Fruit fly (Drosophila melanogaster): ENCODE results near the gene CG1239.
A peak's percentile ranks its signal among the peaks of the same experiment; 100 is the strongest.

CG1239 gene

dm6 chr3R:5733181-5733580 lies at the start of gene CG1239:
Gene CG1239, plus strand, starts transcription at chr3R:5733513.
- TF ChIP-seq Crg-1 (GFP tag; optimal IDR thresholded peaks at IDR 0.05) (no peak), ovo (GFP tag; optimal IDR thresholded peaks at IDR 0.05) (peak; percentile 14)

- TF ChIP-seq CG14711 (tag; optimal IDR thresholded peaks at IDR 0.05) (no peak), pad (GFP tag; optimal IDR thresholded peaks at IDR 0.05) (peak; percentile 31)
Measured at dm6 chr3R:5684550-5685118, 48.7 kb upstream of the CG1239 start.

dm6 chr3R:5685269-5686048 lies 47.9 kb upstream of the CG1239 start, which contains the start of the genes Rab23 and plx:
Gene Rab23, minus strand, starts transcription at chr3R:5685434.
Gene plx, plus strand, starts transcription at chr3R:5685855.
- no peak for TF ChIP-seq CG11617 (GFP tag; optimal IDR thresholded peaks at IDR 0.05)
- TF ChIP-seq Mnt (GFP tag; optimal IDR thresholded peaks at IDR 0.05): peak; percentile 47
- peak; percentile 11 for TF ChIP-seq kay (GFP tag; ENCODE audit: borderline replicate concordance)
- TF ChIP-seq cic (GFP tag; optimal IDR thresholded peaks at IDR 0.05): no peak
- TF ChIP-seq CG14711 (tag; optimal IDR thresholded peaks at IDR 0.05): no peak
- TF ChIP-seq Hr96 (GFP tag; optimal IDR thresholded peaks at IDR 0.05): peak; percentile 9
- peak; percentile 43 for TF ChIP-seq toe (GFP tag; optimal IDR thresholded peaks at IDR 0.05)
- TF ChIP-seq cnc (optimal IDR thresholded peaks at IDR 0.05): no peak
- no peak for TF ChIP-seq CG33017 (tag; optimal IDR thresholded peaks at IDR 0.05)
- no peak for TF ChIP-seq tj (GFP tag; optimal IDR thresholded peaks at IDR 0.05)
- TF ChIP-seq CG7045 (GFP tag; optimal IDR thresholded peaks at IDR 0.05): no peak
- peak; percentile 59 for TF ChIP-seq bab1 (GFP tag; optimal IDR thresholded peaks at IDR 0.05)
- no peak for TF ChIP-seq CG5204 (GFP tag; optimal IDR thresholded peaks at IDR 0.05)
- TF ChIP-seq Clk (GFP tag; optimal IDR thresholded peaks at IDR 0.05): no peak
- peak; percentile 64 for TF ChIP-seq CG1620 (GFP tag; optimal IDR thresholded peaks at IDR 0.05)
- no peak for TF ChIP-seq CG12768 (GFP tag; optimal IDR thresholded peaks at IDR 0.05)
- TF ChIP-seq Crg-1 (GFP tag; optimal IDR thresholded peaks at IDR 0.05): peak; percentile 56
- TF ChIP-seq ovo (GFP tag; optimal IDR thresholded peaks at IDR 0.05): no peak
- TF ChIP-seq CG7101 (tag; optimal IDR thresholded peaks at IDR 0.05): peak; percentile 40
- peak; percentile 31 for TF ChIP-seq pad (GFP tag; optimal IDR thresholded peaks at IDR 0.05)

- no peak for TF ChIP-seq kay (GFP tag; ENCODE audit: borderline replicate concordance)
- TF ChIP-seq CG1620 (GFP tag; optimal IDR thresholded peaks at IDR 0.05): no peak
- no peak for TF ChIP-seq CG7101 (tag; optimal IDR thresholded peaks at IDR 0.05)
- TF ChIP-seq bab1 (GFP tag; optimal IDR thresholded peaks at IDR 0.05): no peak
- TF ChIP-seq toe (GFP tag; optimal IDR thresholded peaks at IDR 0.05): no peak
- TF ChIP-seq Clk (GFP tag; optimal IDR thresholded peaks at IDR 0.05): no peak
- peak; percentile 3 for TF ChIP-seq CG33017 (tag; optimal IDR thresholded peaks at IDR 0.05)
- TF ChIP-seq Mnt (GFP tag; optimal IDR thresholded peaks at IDR 0.05): no peak
- no peak for TF ChIP-seq cnc (optimal IDR thresholded peaks at IDR 0.05)
- TF ChIP-seq CG12768 (GFP tag; optimal IDR thresholded peaks at IDR 0.05): peak; percentile 37
- TF ChIP-seq CG5204 (GFP tag; optimal IDR thresholded peaks at IDR 0.05): peak; percentile 41
- no peak for TF ChIP-seq cic (GFP tag; optimal IDR thresholded peaks at IDR 0.05)
- no peak for TF ChIP-seq CG14711 (tag; optimal IDR thresholded peaks at IDR 0.05)
- TF ChIP-seq pad (GFP tag; optimal IDR thresholded peaks at IDR 0.05): no peak
- no peak for TF ChIP-seq ovo (GFP tag; optimal IDR thresholded peaks at IDR 0.05)
- TF ChIP-seq Hr96 (GFP tag; optimal IDR thresholded peaks at IDR 0.05): peak; percentile 30
- TF ChIP-seq tj (GFP tag; optimal IDR thresholded peaks at IDR 0.05): no peak
- TF ChIP-seq CG11617 (GFP tag; optimal IDR thresholded peaks at IDR 0.05): no peak
- TF ChIP-seq CG7045 (GFP tag; optimal IDR thresholded peaks at IDR 0.05): peak; percentile 7
- TF ChIP-seq Crg-1 (GFP tag; optimal IDR thresholded peaks at IDR 0.05): no peak
Measured at dm6 chr3R:5686049-5686757, 47.1 kb upstream of the CG1239 start.

dm6 chr3R:5689626-5690025 lies 43.7 kb upstream of the CG1239 start:
- no peak for TF ChIP-seq CG12768 (GFP tag; optimal IDR thresholded peaks at IDR 0.05)
- TF ChIP-seq CG11617 (GFP tag; optimal IDR thresholded peaks at IDR 0.05): no peak
- no peak for TF ChIP-seq CG33017 (tag; optimal IDR thresholded peaks at IDR 0.05)
- no peak for TF ChIP-seq Crg-1 (GFP tag; optimal IDR thresholded peaks at IDR 0.05)

dm6 chr3R:5691042-5691441 lies 42.3 kb upstream of the CG1239 start:
- TF ChIP-seq bab1 (GFP tag; optimal IDR thresholded peaks at IDR 0.05): no peak
- TF ChIP-seq Crg-1 (GFP tag; optimal IDR thresholded peaks at IDR 0.05): no peak

dm6 chr3R:5693186-5693585 lies 40.1 kb upstream of the CG1239 start, which contains the start of gene CG2104:
Gene CG2104, minus strand, starts transcription at chr3R:5693286.
- TF ChIP-seq CG11617 (GFP tag; optimal IDR thresholded peaks at IDR 0.05) (no peak), CG14711 (tag; optimal IDR thresholded peaks at IDR 0.05) (no peak), Crg-1 (GFP tag; optimal IDR thresholded peaks at IDR 0.05) (no peak), CG12768 (GFP tag; optimal IDR thresholded peaks at IDR 0.05) (no peak), CG7101 (tag; optimal IDR thresholded peaks at IDR 0.05) (no peak), pad (GFP tag; optimal IDR thresholded peaks at IDR 0.05) (no peak), CG5204 (GFP tag; optimal IDR thresholded peaks at IDR 0.05) (no peak), cnc (optimal IDR thresholded peaks at IDR 0.05) (no peak), CG1620 (GFP tag; optimal IDR thresholded peaks at IDR 0.05) (no peak), toe (GFP tag; optimal IDR thresholded peaks at IDR 0.05) (no peak), Mnt (GFP tag; optimal IDR thresholded peaks at IDR 0.05) (no peak), bab1 (GFP tag; optimal IDR thresholded peaks at IDR 0.05) (no peak)

Data from whole organism, adult.